Worm (Caenorhabditis elegans) whole organism, L4 larva: Measurements from ENCODE around the gene trmt-10A.

ENCODE experiments used
- F37D6.2 ChIP-seq: sonication (generic microtip); optimal IDR thresholded peaks from 2 replicates; lab custom pipeline; 2016; ENCODE audit warnings: mild to moderate bottlenecking, missing genetic modification characterization, missing compliant biosample characterization
- T20F7.1 ChIP-seq: fragments of 200-800 bp; sonication (Bioruptor generic); optimal IDR thresholded peaks from 2 replicates; lab custom pipeline; 2018; ENCODE audit warnings: mild to moderate bottlenecking, missing genetic modification characterization, missing compliant biosample characterization
- ces-1 ChIP-seq: fragments of 150-350 bp; sonication (generic microtip); optimal IDR thresholded peaks from 4 replicates; lab custom pipeline; 2014; ENCODE audit warnings: missing biosample characterization, missing genetic modification reagents, missing genetic modification characterization
- gei-8 ChIP-seq: fragments of 200-800 bp; sonication (Bioruptor generic); optimal IDR thresholded peaks from 2 replicates; lab custom pipeline; 2018; ENCODE audit warnings: mild to moderate bottlenecking, missing genetic modification characterization, missing compliant biosample characterization
- jun-1 ChIP-seq: fragments of 150-350 bp; optimal IDR thresholded peaks from 2 replicates; lab custom pipeline; 2014; ENCODE audit warnings: missing biosample characterization, missing genetic modification reagents, missing genetic modification characterization
- nhr-10 ChIP-seq: fragments of 150-350 bp; optimal IDR thresholded peaks from 2 replicates; lab custom pipeline; 2014; ENCODE audit warnings: missing biosample characterization, missing genetic modification characterization
- ztf-7 ChIP-seq: fragments of 150-350 bp; optimal IDR thresholded peaks from 2 replicates; lab custom pipeline; 2014; ENCODE audit warnings: missing biosample characterization, missing genetic modification characterization

ce11 chrIV:9944279-9944678, 12.3 kb upstream of the trmt-10A start:
- no peak for TF ChIP-seq nhr-10 (tag; lab: Kevin White, UChicago)
- no peak for TF ChIP-seq F37D6.2 (tag; lab: Kevin White, UChicago)
- no peak for TF ChIP-seq ztf-7 (tag; lab: Kevin White, UChicago)
- TF ChIP-seq ces-1 (GFP tag; lab: Kevin White, UChicago): no peak
- TF ChIP-seq jun-1 (tag; lab: Kevin White, UChicago): no peak
- TF ChIP-seq gei-8 (GFP tag; lab: Kevin White, UChicago): no peak
- TF ChIP-seq T20F7.1 (GFP tag; lab: Kevin White, UChicago): no peak
